Fruit fly (Drosophila melanogaster) whole organism, pupa: Measurements from ENCODE around the gene CG14339.

ENCODE experiments used
- CG10348 ChIP-seq: fragments of 200-800 bp; sonication (Bioruptor generic); IDR thresholded peaks from 2 replicates; pipeline ENCODE4 v1.3.6; 2022; ENCODE audit warnings: missing biosample characterization, missing genetic modification characterization
- CG12605 ChIP-seq: fragments of 200-800 bp; sonication (Bioruptor generic); IDR thresholded peaks from 2 replicates; pipeline ENCODE4 v1.3.6; 2022; ENCODE audit warnings: missing biosample characterization, missing genetic modification characterization
- CG13204 ChIP-seq: fragments of 200-800 bp; sonication (Bioruptor generic); optimal IDR thresholded peaks from 2 replicates; lab custom pipeline; 2018; ENCODE audit warnings: missing biosample characterization, mild to moderate bottlenecking, missing genetic modification characterization, moderate library complexity
- CG14655 ChIP-seq: fragments of 200-800 bp; sonication (Bioruptor generic); optimal IDR thresholded peaks from 3 replicates; lab custom pipeline; 2017; ENCODE audit warnings: mild to moderate bottlenecking, missing biosample characterization, missing genetic modification reagents, missing genetic modification characterization
- CG15710 ChIP-seq: fragments of 200-800 bp; sonication (Bioruptor generic); optimal IDR thresholded peaks from 2 replicates; lab custom pipeline; 2018; ENCODE audit warnings: missing biosample characterization, mild to moderate bottlenecking, missing genetic modification characterization, moderate library complexity
- CG32121 ChIP-seq: fragments of 200-800 bp; sonication (Bioruptor generic); IDR thresholded peaks from 2 replicates; pipeline ENCODE4 v1.3.6; 2022; ENCODE audit warnings: missing biosample characterization, missing genetic modification characterization
- CG9948 ChIP-seq: fragments of 200-800 bp; sonication (Bioruptor generic); optimal IDR thresholded peaks from 2 replicates; lab custom pipeline; 2018; ENCODE audit warnings: missing biosample characterization, mild to moderate bottlenecking, missing genetic modification characterization, moderate library complexity
- EcR ChIP-seq: fragments of 200-800 bp; sonication (Bioruptor generic); optimal IDR thresholded peaks from 3 replicates; lab custom pipeline; 2019; ENCODE audit warnings: missing biosample characterization, missing genetic modification characterization, mild to moderate bottlenecking, moderate library complexity, missing genetic modification reagents
- Ets98B ChIP-seq: fragments of 200-800 bp; sonication (Bioruptor generic); IDR thresholded peaks from 2 replicates; pipeline ENCODE4 v1.3.6; 2022; ENCODE audit warnings: missing biosample characterization, missing genetic modification characterization
- Pif1A ChIP-seq: fragments of 200-800 bp; sonication (Bioruptor generic); optimal IDR thresholded peaks from 3 replicates; lab custom pipeline; 2016; ENCODE audit warnings: missing biosample characterization, missing genetic modification characterization
- Pif1B ChIP-seq: fragments of 200-800 bp; sonication (Bioruptor generic); optimal IDR thresholded peaks from 3 replicates; lab custom pipeline; 2016; ENCODE audit warnings: missing biosample characterization, missing genetic modification characterization
- gl ChIP-seq: fragments of 200-800 bp; sonication (Bioruptor generic); optimal IDR thresholded peaks from 2 replicates; lab custom pipeline; 2018; ENCODE audit warnings: missing biosample characterization, mild to moderate bottlenecking, missing genetic modification characterization

dm6 chr2L:1142730-1143281 lies 34.5 kb downstream of the CG14339 start, which contains the start of gene MFS3:
- TF ChIP-seq CG32121 (GFP tag; lab: Robert Waterston, UW) (no peak), CG15710 (tag; lab: Kevin White, UChicago) (no peak), CG9948 (tag; lab: Kevin White, UChicago) (no peak), Pif1B (no peak), gl (tag; lab: Kevin White, UChicago) (peak; percentile 5), EcR (GFP tag; lab: Kevin White, UChicago) (no peak), Ets98B (GFP tag; lab: Robert Waterston, UW) (no peak), Pif1A (GFP tag; lab: Kevin White, UChicago) (peak; percentile 20), CG10348 (no peak), CG14655 (GFP tag; lab: Kevin White, UChicago) (no peak), CG12605 (no peak), CG13204 (no peak)
